Fruit fly (Drosophila melanogaster): ENCODE results near the gene CG1275.

CG1275 gene

DNA sequence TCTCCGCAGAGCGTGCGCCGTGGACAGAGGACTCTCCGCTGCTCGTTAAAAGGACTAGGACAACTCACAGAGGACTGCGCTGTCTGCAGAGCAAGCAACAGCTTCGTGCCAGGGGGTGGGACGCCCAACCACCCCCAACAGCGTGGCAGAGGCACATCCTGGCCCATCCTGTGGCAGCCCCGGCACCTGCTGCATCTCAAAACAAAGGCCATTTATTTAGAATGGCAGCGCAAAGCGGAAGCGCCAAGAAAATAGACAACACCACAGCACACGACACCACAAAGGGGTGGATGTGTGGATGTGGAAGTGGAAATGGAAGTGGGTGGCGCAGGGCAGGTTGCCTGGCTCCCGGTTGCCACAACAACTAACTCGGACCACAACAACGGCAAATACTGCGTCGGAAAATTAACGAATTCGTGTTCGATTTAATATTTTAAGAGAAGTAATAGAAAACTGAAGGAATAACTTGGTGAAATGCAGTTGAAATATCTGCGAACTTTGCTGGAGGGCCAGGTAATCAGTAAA is 28.0 kb downstream of the CG1275 start, which contains the start of gene Oseg2:
Gene Oseg2, plus strand, starts transcription at position 475 of the 525 bp plus-strand sequence.
- TF ChIP-seq CG7368 (GFP tag; optimal IDR thresholded peaks at IDR 0.05) (peak; percentile 53), Eip78C (GFP tag) (peak; percentile 45), Sox14 (GFP tag; optimal IDR thresholded peaks at IDR 0.05) (no peak)

DNA sequence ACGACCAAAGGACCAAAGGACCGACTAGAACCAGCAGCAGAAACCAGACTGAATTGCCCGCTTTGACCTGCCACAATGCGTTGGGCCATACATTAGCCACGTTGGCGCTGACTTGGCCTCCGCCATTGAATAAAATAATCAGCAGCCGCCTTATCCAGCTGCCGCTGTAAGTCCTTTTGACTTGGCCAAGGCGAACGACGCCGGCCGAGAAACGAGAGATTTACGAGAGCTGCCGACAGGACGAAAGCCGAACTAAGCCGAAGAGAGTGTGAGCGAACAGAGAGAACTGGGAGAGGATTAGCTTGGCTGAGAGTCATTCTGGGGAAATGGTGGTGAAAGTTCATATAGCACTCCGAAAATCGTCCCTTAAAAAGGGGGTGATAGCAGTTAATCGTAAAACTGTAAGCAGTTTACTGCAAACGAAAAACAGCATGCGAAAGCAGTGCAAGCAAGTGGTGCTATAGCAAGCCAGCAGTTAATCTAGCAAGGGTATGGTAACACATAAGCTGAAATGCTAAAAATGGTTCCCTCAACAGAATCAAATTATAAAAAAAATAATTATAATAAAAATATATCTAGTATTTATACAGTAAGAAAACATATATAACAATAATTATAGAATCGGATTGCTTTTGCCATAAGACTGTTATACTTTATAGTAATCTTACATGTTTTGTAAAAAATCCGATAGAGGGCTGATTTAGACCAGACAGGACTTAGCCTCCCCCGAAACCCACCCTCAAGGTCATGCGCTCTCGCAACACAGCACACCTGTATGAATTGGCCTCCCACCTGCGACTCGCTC is 28.7 kb downstream of the CG1275 start:
- TF ChIP-seq CG15336 (GFP tag; IDR thresholded peaks at IDR 0.05) = no peak
- TF ChIP-seq CG34406 (GFP tag; optimal IDR thresholded peaks at IDR 0.05) = no peak
- TF ChIP-seq Sox14 (GFP tag; optimal IDR thresholded peaks at IDR 0.05) = no peak
- TF ChIP-seq svp (GFP tag) = no peak
- no peak for TF ChIP-seq CG7368 (GFP tag; optimal IDR thresholded peaks at IDR 0.05)
- no peak for TF ChIP-seq ss (GFP tag; optimal IDR thresholded peaks at IDR 0.05)
- TF ChIP-seq CG9139 (GFP tag; optimal IDR thresholded peaks at IDR 0.05) = no peak
- no peak for TF ChIP-seq achi (GFP tag; optimal IDR thresholded peaks at IDR 0.05)
- no peak for TF ChIP-seq Ets96B (tag; optimal IDR thresholded peaks at IDR 0.05)
- no peak for TF ChIP-seq CG8119 (GFP tag; IDR thresholded peaks at IDR 0.05)

DNA sequence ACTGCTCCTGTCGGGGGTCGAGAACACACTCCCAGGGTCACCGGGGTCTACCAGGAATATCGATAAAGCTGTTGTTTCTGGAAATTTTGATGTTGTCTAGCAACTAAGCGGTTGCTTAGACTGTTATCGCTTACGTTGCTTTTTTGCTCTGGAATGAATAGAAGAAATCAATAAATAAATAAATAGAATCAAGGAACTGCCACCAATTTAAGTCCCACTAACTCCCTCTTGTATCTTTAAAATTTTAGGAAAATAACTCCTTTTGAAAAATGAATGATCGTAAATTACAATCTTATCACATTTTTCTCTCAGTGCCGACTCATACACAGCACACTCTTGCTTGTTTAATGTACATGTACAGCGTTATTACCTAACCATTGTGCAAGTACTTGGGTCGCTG is 44.8 kb downstream of the CG1275 start, which contains the start of gene CG15878:
Gene CG15878, minus strand, starts transcription at position 101 of the 400 bp plus-strand sequence.
- TF ChIP-seq CG16779 (tag; optimal IDR thresholded peaks at IDR 0.05) (no peak), net (GFP tag; optimal IDR thresholded peaks at IDR 0.05) (no peak), CG11762 (GFP tag; optimal IDR thresholded peaks at IDR 0.05; ENCODE audit: insufficient read depth) (no peak), lz (GFP tag; optimal IDR thresholded peaks at IDR 0.05) (no peak), CG11902 (GFP tag; optimal IDR thresholded peaks at IDR 0.05) (no peak), Eip93F (GFP tag; optimal IDR thresholded peaks at IDR 0.05) (no peak), CG9139 (GFP tag; optimal IDR thresholded peaks at IDR 0.05) (no peak), achi (GFP tag; optimal IDR thresholded peaks at IDR 0.05) (no peak), CG10669 (GFP tag; optimal IDR thresholded peaks at IDR 0.05) (no peak), Sox14 (GFP tag; optimal IDR thresholded peaks at IDR 0.05) (no peak), eg (GFP tag; IDR thresholded peaks at IDR 0.05) (no peak), vri (GFP tag; optimal IDR thresholded peaks at IDR 0.05) (no peak), Sox15 (GFP tag; optimal IDR thresholded peaks at IDR 0.05) (no peak), pdm3 (GFP tag; optimal IDR thresholded peaks at IDR 0.05) (no peak)
